Worm (Caenorhabditis elegans) whole organism, L2 larva: Measurements from ENCODE around the gene chil-23.
A peak's percentile ranks its signal among the peaks of the same experiment; 100 is the strongest.

Experiments
- F13H6.1 ChIP-seq: sonication (generic microtip); optimal IDR thresholded peaks from 2 replicates; lab custom pipeline; 2016; ENCODE audit warnings: missing genetic modification characterization, missing compliant biosample characterization
- R02D3.7 ChIP-seq: fragments of 150-350 bp; optimal IDR thresholded peaks from 2 replicates; lab custom pipeline; 2014; ENCODE audit warnings: missing biosample characterization, missing genetic modification characterization
- Y55F3AM.14 ChIP-seq: fragments of 200-800 bp; sonication (Bioruptor generic); optimal IDR thresholded peaks from 2 replicates; lab custom pipeline; 2018; ENCODE audit warnings: mild to moderate bottlenecking, missing genetic modification characterization, missing compliant biosample characterization
- ZK546.5 ChIP-seq: sonication (generic microtip); optimal IDR thresholded peaks from 2 replicates; lab custom pipeline; 2017; ENCODE audit warnings: missing biosample characterization, missing genetic modification characterization
- alr-1 ChIP-seq: fragments of 150-350 bp; optimal IDR thresholded peaks from 2 replicates; lab custom pipeline; 2014; ENCODE audit warnings: missing biosample characterization, missing genetic modification characterization
- ama-1 ChIP-seq: fragments of 150-350 bp; optimal IDR thresholded peaks from 2 replicates; lab custom pipeline; 2018; ENCODE audit warnings: inconsistent platforms
- blmp-1 ChIP-seq: sonication (generic microtip); optimal IDR thresholded peaks from 2 replicates; lab custom pipeline; 2017; ENCODE audit warnings: missing genetic modification characterization, mild to moderate bottlenecking, missing compliant biosample characterization, antibody characterized with exemption, moderate library complexity; ENCODE audit not compliant: insufficient read depth
- ceh-82 ChIP-seq: fragments of 150-350 bp; optimal IDR thresholded peaks from 2 replicates; lab custom pipeline; 2014; ENCODE audit warnings: missing biosample characterization, missing genetic modification characterization
- crh-2 ChIP-seq: sonication (generic microtip); optimal IDR thresholded peaks from 2 replicates; lab custom pipeline; 2017; ENCODE audit warnings: missing biosample characterization, missing genetic modification characterization
- dmd-4 ChIP-seq: sonication (generic microtip); optimal IDR thresholded peaks from 2 replicates; lab custom pipeline; 2017; ENCODE audit warnings: missing biosample characterization, missing genetic modification characterization
- elt-1 ChIP-seq: fragments of 150-350 bp; optimal IDR thresholded peaks from 2 replicates; lab custom pipeline; 2014; ENCODE audit warnings: missing biosample characterization, missing genetic modification characterization
- elt-3 ChIP-seq: sonication (generic microtip); optimal IDR thresholded peaks from 2 replicates; lab custom pipeline; 2017; ENCODE audit warnings: missing biosample characterization, missing genetic modification characterization
- fos-1 ChIP-seq: fragments of 150-350 bp; optimal IDR thresholded peaks from 2 replicates; lab custom pipeline; 2014; ENCODE audit warnings: missing biosample characterization, missing genetic modification characterization
- gmeb-1 ChIP-seq: fragments of 150-350 bp; optimal IDR thresholded peaks from 2 replicates; lab custom pipeline; 2014; ENCODE audit warnings: missing biosample characterization, missing genetic modification characterization
- lin-39 ChIP-seq: fragments of 150-350 bp; optimal IDR thresholded peaks from 2 replicates; lab custom pipeline; 2014; ENCODE audit warnings: missing biosample characterization, missing genetic modification reagents, missing genetic modification characterization
- mbf-1 ChIP-seq: sonication (generic microtip); optimal IDR thresholded peaks from 2 replicates; lab custom pipeline; 2017; ENCODE audit warnings: missing biosample characterization, missing genetic modification characterization
- mdl-1 ChIP-seq, 2 experiments: fragments of 150-350 bp in 1 of 2; sonication (generic microtip) in 1 of 2; optimal IDR thresholded peaks; 2 replicates each; lab custom pipeline; 2017; ENCODE audit warnings: missing biosample characterization in 2 of 2, missing genetic modification characterization in 2 of 2
- nhr-10 ChIP-seq: sonication (generic microtip); optimal IDR thresholded peaks from 2 replicates; lab custom pipeline; 2017; ENCODE audit warnings: missing biosample characterization, missing genetic modification characterization
- nhr-11 ChIP-seq: fragments of 150-350 bp; optimal IDR thresholded peaks from 2 replicates; lab custom pipeline; 2014; ENCODE audit warnings: missing biosample characterization, missing genetic modification characterization
- nhr-12 ChIP-seq: fragments of 150-350 bp; optimal IDR thresholded peaks from 2 replicates; lab custom pipeline; 2014; ENCODE audit warnings: missing biosample characterization, missing genetic modification characterization
- nhr-129 ChIP-seq: fragments of 150-350 bp; optimal IDR thresholded peaks from 2 replicates; lab custom pipeline; 2014; ENCODE audit warnings: missing biosample characterization, missing genetic modification characterization
- nhr-21 ChIP-seq: fragments of 150-350 bp; optimal IDR thresholded peaks from 2 replicates; lab custom pipeline; 2014; ENCODE audit warnings: missing biosample characterization, missing genetic modification characterization
- nhr-23 ChIP-seq: fragments of 150-350 bp; optimal IDR thresholded peaks from 2 replicates; lab custom pipeline; 2014; ENCODE audit warnings: missing biosample characterization, missing genetic modification reagents, missing genetic modification characterization
- nhr-237 ChIP-seq: fragments of 150-350 bp; optimal IDR thresholded peaks from 2 replicates; lab custom pipeline; 2014; ENCODE audit warnings: missing biosample characterization, missing genetic modification characterization
- nhr-25 ChIP-seq: fragments of 150-350 bp; sonication (generic microtip); optimal IDR thresholded peaks from 3 replicates; lab custom pipeline; 2014; ENCODE audit warnings: missing biosample characterization, missing genetic modification characterization
- nhr-6 ChIP-seq: fragments of 150-350 bp; optimal IDR thresholded peaks from 2 replicates; lab custom pipeline; 2014; ENCODE audit warnings: missing biosample characterization, missing genetic modification characterization
- nhr-77 ChIP-seq: fragments of 150-350 bp; optimal IDR thresholded peaks from 2 replicates; lab custom pipeline; 2014; ENCODE audit warnings: missing biosample characterization, missing genetic modification characterization
- sem-4 ChIP-seq: fragments of 150-350 bp; optimal IDR thresholded peaks from 2 replicates; lab custom pipeline; 2014; ENCODE audit warnings: missing biosample characterization, missing genetic modification reagents, missing genetic modification characterization
- sma-9 ChIP-seq, 2 experiments: fragments of 150-350 bp in 1 of 2; sonication (generic microtip) in 1 of 2; optimal IDR thresholded peaks; 2 replicates each; lab custom pipeline; 2014 to 2016; ENCODE audit warnings: missing genetic modification characterization in 2 of 2, mild to moderate bottlenecking in 1 of 2, missing biosample characterization in 1 of 2, missing compliant biosample characterization in 1 of 2, missing genetic modification reagents in 1 of 2, moderate library complexity in 1 of 2
- snpc-4 ChIP-seq: fragments of 150-350 bp; optimal IDR thresholded peaks from 2 replicates; lab custom pipeline; 2014; ENCODE audit warnings: missing biosample characterization, missing genetic modification characterization
- unc-39 ChIP-seq: fragments of 150-350 bp; optimal IDR thresholded peaks from 2 replicates; lab custom pipeline; 2014; ENCODE audit warnings: missing biosample characterization, missing genetic modification characterization
- unc-55 ChIP-seq: fragments of 150-350 bp; sonication (generic microtip); optimal IDR thresholded peaks from 3 replicates; lab custom pipeline; 2014; ENCODE audit warnings: missing biosample characterization, missing genetic modification reagents, missing genetic modification characterization
- zag-1 ChIP-seq: fragments of 150-350 bp; optimal IDR thresholded peaks from 2 replicates; lab custom pipeline; 2014; ENCODE audit warnings: missing biosample characterization, missing genetic modification characterization
- ztf-1 ChIP-seq: fragments of 200-800 bp; sonication (Bioruptor generic); conservative IDR thresholded peaks from 2 replicates; pipeline ENCODE4 v1.3.6; 2022; ENCODE audit warnings: missing genetic modification characterization, missing compliant biosample characterization
- ztf-11 ChIP-seq: sonication (generic microtip); optimal IDR thresholded peaks from 2 replicates; lab custom pipeline; 2017; ENCODE audit warnings: missing biosample characterization, missing genetic modification characterization
- ztf-4 ChIP-seq: fragments of 150-350 bp; optimal IDR thresholded peaks from 2 replicates; lab custom pipeline; 2014; ENCODE audit warnings: missing biosample characterization, missing genetic modification characterization

chil-23 gene

DNA sequence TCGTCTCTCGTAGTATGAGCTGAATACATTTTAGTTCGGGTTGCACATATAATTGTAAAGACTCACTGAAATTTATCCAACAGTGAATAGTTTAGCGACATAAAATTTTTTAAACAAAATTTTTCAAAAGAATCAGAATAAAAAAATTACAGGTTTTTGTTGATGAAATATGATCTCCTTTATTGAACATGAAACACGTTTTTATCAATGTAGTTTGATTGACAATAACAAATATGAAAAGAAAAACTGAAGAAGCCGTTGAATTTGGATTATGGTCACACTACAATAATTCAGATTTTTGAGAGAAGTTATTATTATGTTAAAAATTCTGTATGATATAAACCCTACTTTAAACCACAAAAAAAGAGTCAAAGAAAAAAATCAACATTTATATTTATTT lies 28.4 kb downstream of the chil-23 start, which contains the start of gene chil-17:
Gene chil-17, minus strand, starts transcription at position 101 of the 400 bp plus-strand sequence.
- TF ChIP-seq nhr-129 (no peak), crh-2 (tag; lab: Kevin White, UChicago) (no peak), F13H6.1 (tag; lab: Kevin White, UChicago) (no peak), nhr-237 (no peak), nhr-77 (no peak), ZK546.5 (tag; lab: Kevin White, UChicago) (no peak), nhr-6 (no peak), nhr-25 (tag; lab: Kevin White, UChicago) (no peak), R02D3.7 (tag; lab: Kevin White, UChicago) (no peak), nhr-11 (tag; lab: Kevin White, UChicago) (no peak), lin-39 (tag; lab: Kevin White, UChicago) (no peak), fos-1 (no peak), ama-1 (no peak), ztf-1 (GFP tag; lab: Robert Waterston, UW) (no peak), blmp-1 (no peak), unc-55 (no peak), sma-9 (GFP tag; optimal IDR thresholded peaks at IDR 0.05; lab: Kevin White, UChicago) (no peak), sma-9 (tag; optimal IDR thresholded peaks at IDR 0.05; lab: Kevin White, UChicago) (no peak), elt-1 (no peak), nhr-12 (no peak)

- no peak for TF ChIP-seq nhr-6
Observed at ce11 chrII:9438853-9439252, 29.6 kb downstream of the chil-23 start.

DNA sequence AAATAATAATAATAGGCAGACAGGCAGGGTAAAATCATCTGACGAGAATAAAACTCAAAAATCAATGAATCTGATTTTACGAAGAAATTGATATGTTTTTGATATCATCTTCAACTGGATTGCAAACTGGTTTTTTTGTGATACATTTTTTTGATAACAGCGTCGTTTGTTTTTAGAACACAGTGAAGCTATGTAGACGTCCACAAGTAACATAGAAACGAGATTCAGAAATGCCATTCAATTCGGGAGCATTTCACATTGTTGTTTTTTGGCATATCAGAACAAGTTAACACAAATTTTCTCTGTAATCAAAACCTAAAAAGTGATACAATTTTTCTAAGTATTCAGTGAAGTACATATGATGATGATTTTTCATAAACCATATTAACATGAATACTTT lies 30.2 kb downstream of the chil-23 start, which contains the start of gene chil-13:
Gene chil-13, minus strand, starts transcription at position 101 of the 400 bp plus-strand sequence.
- no peak for TF ChIP-seq gmeb-1 (tag; lab: Kevin White, UChicago)
- TF ChIP-seq, all 48 proteins: peak for 0

- TF ChIP-seq nhr-12 = no peak
- TF ChIP-seq gmeb-1 (tag; lab: Kevin White, UChicago) = no peak
- no peak for TF ChIP-seq nhr-10 (tag; lab: Kevin White, UChicago)
- no peak for TF ChIP-seq ceh-82
- TF ChIP-seq snpc-4 (tag; lab: Kevin White, UChicago) = no peak
- no peak for TF ChIP-seq F13H6.1 (tag; lab: Kevin White, UChicago)
- no peak for TF ChIP-seq mdl-1 (tag; optimal IDR thresholded peaks at IDR 0.05; lab: Kevin White, UChicago)
- no peak for TF ChIP-seq nhr-23 (tag; lab: Kevin White, UChicago)
- TF ChIP-seq nhr-21 (tag; lab: Kevin White, UChicago) = no peak
- TF ChIP-seq Y55F3AM.14 (GFP tag; lab: Kevin White, UChicago) = no peak
- no peak for TF ChIP-seq dmd-4 (tag; lab: Kevin White, UChicago)
- no peak for TF ChIP-seq unc-55
- no peak for TF ChIP-seq sem-4 (tag; lab: Kevin White, UChicago)
- no peak for TF ChIP-seq zag-1 (tag; lab: Kevin White, UChicago)
- TF ChIP-seq crh-2 (tag; lab: Kevin White, UChicago) = no peak
- TF ChIP-seq R02D3.7 (tag; lab: Kevin White, UChicago) = no peak
Observed at ce11 chrII:9436009-9436408, 32.4 kb downstream of the chil-23 start, which contains the start of gene kin-16. kin-16 (minus strand) TSS chrII:9436109.

DNA sequence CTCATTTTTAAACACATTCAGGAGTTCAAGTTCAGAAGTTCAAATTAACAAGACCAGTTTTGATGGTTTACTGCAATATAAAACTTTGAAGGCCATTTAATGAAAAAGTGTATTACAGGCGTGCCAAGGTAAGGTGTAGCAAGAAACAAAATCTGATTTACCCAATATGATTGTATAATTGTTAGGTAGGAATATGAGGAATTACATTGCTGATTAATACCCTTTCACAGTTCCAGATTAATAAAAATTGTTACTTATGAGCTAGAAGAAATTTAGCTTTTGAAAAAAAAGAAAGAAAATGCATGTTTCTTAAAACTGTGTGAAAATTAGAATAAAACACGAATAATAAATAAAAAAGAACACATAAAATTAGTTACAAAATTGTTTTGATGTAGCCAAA lies 34.8 kb downstream of the chil-23 start, which contains the start of gene kin-15:
Gene kin-15, minus strand, starts transcription at position 101 of the 400 bp plus-strand sequence.
- TF ChIP-seq nhr-25 (tag; lab: Kevin White, UChicago) = peak; percentile 26
- no peak for TF ChIP-seq ztf-11 (tag; lab: Kevin White, UChicago)
- TF ChIP-seq gmeb-1 (tag; lab: Kevin White, UChicago) = no peak
- TF ChIP-seq Y55F3AM.14 (GFP tag; lab: Kevin White, UChicago) = no peak

- TF ChIP-seq unc-39 = no peak
- TF ChIP-seq elt-3 = no peak
- no peak for TF ChIP-seq ztf-4 (tag; lab: Kevin White, UChicago)
- no peak for TF ChIP-seq nhr-129
- TF ChIP-seq nhr-12 = no peak
- TF ChIP-seq nhr-6 = no peak
- TF ChIP-seq nhr-11 (tag; lab: Kevin White, UChicago) = no peak
- TF ChIP-seq nhr-21 (tag; lab: Kevin White, UChicago) = no peak
- no peak for TF ChIP-seq alr-1 (tag; lab: Kevin White, UChicago)
- no peak for TF ChIP-seq ama-1
- TF ChIP-seq zag-1 (tag; lab: Kevin White, UChicago) = no peak
- TF ChIP-seq sem-4 (tag; lab: Kevin White, UChicago) = no peak
- TF ChIP-seq nhr-77 = no peak
- TF ChIP-seq mbf-1 (tag; lab: Kevin White, UChicago) = no peak
- no peak for TF ChIP-seq ZK546.5 (tag; lab: Kevin White, UChicago)
Observed at ce11 chrII:9431119-9431518, 37.3 kb downstream of the chil-23 start.
